Worm (Caenorhabditis elegans): ENCODE data around the gene tebp-2.

- no peak for TF ChIP-seq egl-13 (tag; optimal IDR thresholded peaks at IDR 0.05)
- TF ChIP-seq snpc-4 (tag; optimal IDR thresholded peaks at IDR 0.05): no peak
These were observed 48.3 kb upstream of the tebp-2 start for ce11 chrIV:5493135-5493534.
